Fruit fly (Drosophila melanogaster) whole organism, embryonic: ENCODE measurements around the gene Rbcn-3B.

Experiments used
- Abd-B ChIP-seq: fragments of 200-800 bp; sonication (Bioruptor generic); optimal IDR thresholded peaks from 2 replicates; lab custom pipeline; 2018; ENCODE audit warnings: missing biosample characterization, mild to moderate bottlenecking, missing genetic modification characterization, moderate library complexity
- C15 ChIP-seq: fragments of 200-800 bp; sonication (Bioruptor generic); IDR thresholded peaks from 3 replicates; pipeline ENCODE4 v1.3.6; 2022; ENCODE audit warnings: missing biosample characterization, missing genetic modification characterization
- CG1024 ChIP-seq: fragments of 200-800 bp; sonication (Bioruptor generic); IDR thresholded peaks from 2 replicates; pipeline ENCODE4 v1.3.6; 2022; ENCODE audit warnings: missing biosample characterization, missing genetic modification characterization
- CG10321 ChIP-seq: fragments of 200-800 bp; sonication (Bioruptor generic); IDR thresholded peaks from 2 replicates; pipeline ENCODE4 v1.3.6; 2022; ENCODE audit warnings: missing biosample characterization, missing genetic modification characterization
- CG11504 ChIP-seq: fragments of 200-800 bp; sonication (Bioruptor generic); optimal IDR thresholded peaks from 3 replicates; lab custom pipeline; 2019; ENCODE audit warnings: missing biosample characterization, mild to moderate bottlenecking, missing genetic modification characterization, moderate library complexity
- CG11560 ChIP-seq: fragments of 200-800 bp; sonication (Bioruptor generic); IDR thresholded peaks from 3 replicates; pipeline ENCODE4 v1.3.6; 2022; ENCODE audit warnings: missing biosample characterization, missing genetic modification characterization
- CG12219 ChIP-seq: fragments of 200-800 bp; sonication (Bioruptor generic); optimal IDR thresholded peaks from 3 replicates; lab custom pipeline; 2018; ENCODE audit warnings: missing biosample characterization, mild to moderate bottlenecking, missing genetic modification characterization
- CG12236 ChIP-seq: fragments of 200-800 bp; sonication (Bioruptor generic); optimal IDR thresholded peaks from 2 replicates; lab custom pipeline; 2016; ENCODE audit warnings: missing biosample characterization, missing genetic modification characterization
- CG12299 ChIP-seq: fragments of 200-800 bp; sonication (Bioruptor generic); optimal IDR thresholded peaks from 2 replicates; lab custom pipeline; 2018; ENCODE audit warnings: missing biosample characterization, mild to moderate bottlenecking, missing genetic modification characterization
- CG13123 ChIP-seq: fragments of 200-800 bp; sonication (Bioruptor generic); optimal IDR thresholded peaks from 2 replicates; lab custom pipeline; 2016; ENCODE audit warnings: missing biosample characterization, missing genetic modification characterization
- CG13624 ChIP-seq: fragments of 200-800 bp; sonication (Bioruptor generic); optimal IDR thresholded peaks from 2 replicates; lab custom pipeline; 2016; ENCODE audit warnings: missing biosample characterization, missing genetic modification characterization
- CG15514 ChIP-seq: fragments of 200-800 bp; sonication (Bioruptor generic); optimal IDR thresholded peaks from 3 replicates; lab custom pipeline; 2017; ENCODE audit warnings: missing biosample characterization, missing genetic modification characterization, mild to moderate bottlenecking, moderate library complexity, missing genetic modification reagents
- CG17612 ChIP-seq: fragments of 200-800 bp; sonication (Bioruptor generic); IDR thresholded peaks from 2 replicates; pipeline ENCODE4 v1.3.6; 2022; ENCODE audit warnings: missing biosample characterization, missing genetic modification characterization
- CG18476 ChIP-seq: fragments of 200-800 bp; sonication (Bioruptor generic); optimal IDR thresholded peaks from 2 replicates; lab custom pipeline; 2016; ENCODE audit warnings: missing biosample characterization, mild to moderate bottlenecking, missing genetic modification characterization
- CG18764 ChIP-seq: fragments of 200-800 bp; sonication (Bioruptor generic); optimal IDR thresholded peaks from 3 replicates; lab custom pipeline; 2016; ENCODE audit warnings: missing biosample characterization, missing genetic modification characterization
- CG3407 ChIP-seq: fragments of 200-800 bp; sonication (Bioruptor generic); optimal IDR thresholded peaks from 2 replicates; lab custom pipeline; 2018; ENCODE audit warnings: missing biosample characterization, mild to moderate bottlenecking, missing genetic modification characterization
- CG34224 ChIP-seq: fragments of 200-800 bp; sonication (Bioruptor generic); IDR thresholded peaks from 3 replicates; pipeline ENCODE4 v1.3.6; 2022; ENCODE audit warnings: missing biosample characterization, missing genetic modification characterization; ENCODE audit not compliant: partially characterized antibody
- CG6654 ChIP-seq: fragments of 200-800 bp; sonication (Bioruptor generic); optimal IDR thresholded peaks from 2 replicates; lab custom pipeline; 2017; ENCODE audit warnings: missing biosample characterization, mild to moderate bottlenecking, missing genetic modification characterization
- CG6765 ChIP-seq: fragments of 200-800 bp; sonication (Bioruptor generic); optimal IDR thresholded peaks from 3 replicates; lab custom pipeline; 2017; ENCODE audit warnings: missing biosample characterization, mild to moderate bottlenecking, missing genetic modification characterization
- CG6854 ChIP-seq: fragments of 200-800 bp; sonication (Bioruptor generic); optimal IDR thresholded peaks from 3 replicates; lab custom pipeline; 2017; ENCODE audit warnings: missing biosample characterization, mild to moderate bottlenecking, missing genetic modification characterization
- CG8290 ChIP-seq, 3 experiments: fragments of 200-800 bp; sonication (Bioruptor generic); optimal IDR thresholded peaks; 2 replicates each; lab custom pipeline; 2016 to 2019; ENCODE audit warnings: missing biosample characterization in 3 of 3, missing genetic modification characterization in 3 of 3, mild to moderate bottlenecking in 2 of 3, moderate library complexity in 1 of 3
- CG8924 ChIP-seq: fragments of 200-800 bp; optimal IDR thresholded peaks from 3 replicates; lab custom pipeline; 2019; ENCODE audit warnings: missing biosample characterization, mild to moderate bottlenecking, missing genetic modification characterization, moderate library complexity
- CG9609 ChIP-seq: fragments of 200-800 bp; sonication (Bioruptor generic); optimal IDR thresholded peaks from 3 replicates; lab custom pipeline; 2016; ENCODE audit warnings: missing biosample characterization, missing genetic modification characterization
- CG9817 ChIP-seq: fragments of 200-800 bp; sonication (Bioruptor generic); optimal IDR thresholded peaks from 2 replicates; lab custom pipeline; 2018; ENCODE audit warnings: missing biosample characterization, mild to moderate bottlenecking, missing genetic modification characterization, moderate library complexity
- Dip3 ChIP-seq: fragments of 200-800 bp; sonication (Bioruptor generic); optimal IDR thresholded peaks from 3 replicates; lab custom pipeline; 2016; ENCODE audit warnings: missing biosample characterization, missing genetic modification characterization
- Dll ChIP-seq: fragments of 200-800 bp; sonication (Bioruptor generic); IDR thresholded peaks from 4 replicates; pipeline ENCODE4 v1.3.6; 2022; ENCODE audit warnings: missing biosample characterization, missing genetic modification characterization; ENCODE audit not compliant: partially characterized antibody
- Elba2 ChIP-seq: fragments of 200-800 bp; sonication (Bioruptor generic); optimal IDR thresholded peaks from 3 replicates; lab custom pipeline; 2016; ENCODE audit warnings: missing biosample characterization, missing genetic modification characterization
- HmgD ChIP-seq: fragments of 200-800 bp; sonication (Bioruptor generic); optimal IDR thresholded peaks from 3 replicates; lab custom pipeline; 2016; ENCODE audit warnings: missing biosample characterization, missing genetic modification characterization
- Hmr ChIP-seq: fragments of 200-800 bp; sonication (Bioruptor generic); optimal IDR thresholded peaks from 3 replicates; lab custom pipeline; 2017; ENCODE audit warnings: mild to moderate bottlenecking, missing biosample characterization, missing genetic modification reagents, missing genetic modification characterization
- NK7.1 ChIP-seq: fragments of 200-800 bp; sonication (Bioruptor generic); optimal IDR thresholded peaks from 3 replicates; lab custom pipeline; 2016; ENCODE audit warnings: missing biosample characterization, missing genetic modification characterization
- Neu2 ChIP-seq: fragments of 200-800 bp; sonication (Bioruptor generic); optimal IDR thresholded peaks from 3 replicates; lab custom pipeline; 2016; ENCODE audit warnings: missing biosample characterization, missing genetic modification characterization, borderline replicate concordance
- Nf-YB ChIP-seq: fragments of 200-800 bp; sonication (Bioruptor generic); optimal IDR thresholded peaks from 3 replicates; lab custom pipeline; 2019; ENCODE audit warnings: missing biosample characterization, mild to moderate bottlenecking, missing genetic modification characterization, moderate library complexity
- Opbp ChIP-seq: fragments of 200-800 bp; sonication (Bioruptor generic); IDR thresholded peaks from 3 replicates; pipeline ENCODE4 v1.3.6; 2022; ENCODE audit warnings: missing biosample characterization, missing genetic modification characterization; ENCODE audit not compliant: partially characterized antibody
- Pdp1 ChIP-seq, 2 experiments: fragments of 200-800 bp; sonication (Bioruptor generic); optimal IDR thresholded peaks; 3 replicates each; lab custom pipeline; 2016; ENCODE audit warnings: missing biosample characterization in 2 of 2, missing genetic modification characterization in 2 of 2, mild to moderate bottlenecking in 1 of 2, moderate library complexity in 1 of 2
- Sox102F ChIP-seq: fragments of 200-800 bp; sonication (Bioruptor generic); optimal IDR thresholded peaks from 2 replicates; lab custom pipeline; 2018; ENCODE audit warnings: missing biosample characterization, mild to moderate bottlenecking, missing genetic modification characterization, moderate library complexity
- TFAM ChIP-seq: fragments of 200-800 bp; sonication (Bioruptor generic); optimal IDR thresholded peaks from 2 replicates; lab custom pipeline; 2017; ENCODE audit warnings: missing biosample characterization, missing genetic modification characterization, inconsistent platforms
- cg ChIP-seq: fragments of 200-800 bp; sonication (Bioruptor generic); optimal IDR thresholded peaks from 3 replicates; lab custom pipeline; 2019; ENCODE audit warnings: missing biosample characterization, mild to moderate bottlenecking, missing genetic modification characterization, moderate library complexity
- crol ChIP-seq: fragments of 200-800 bp; sonication (Bioruptor generic); IDR thresholded peaks from 2 replicates; pipeline ENCODE4 v1.3.6; 2022; ENCODE audit warnings: missing biosample characterization, missing genetic modification characterization
- disco-r ChIP-seq: fragments of 200-800 bp; sonication (Bioruptor generic); optimal IDR thresholded peaks from 2 replicates; lab custom pipeline; 2016; ENCODE audit warnings: missing biosample characterization, missing genetic modification characterization
- fru ChIP-seq: fragments of >200 bp; optimal IDR thresholded peaks from 2 replicates; lab custom pipeline; 2017
- h ChIP-seq: fragments of >200 bp; optimal IDR thresholded peaks from 2 replicates; lab custom pipeline; 2017
- hb ChIP-seq: fragments of 200-800 bp; sonication (Bioruptor generic); IDR thresholded peaks from 3 replicates; pipeline ENCODE4 v1.3.6; 2022; ENCODE audit warnings: missing biosample characterization, missing genetic modification characterization; ENCODE audit not compliant: partially characterized antibody
- knrl ChIP-seq: fragments of 200-800 bp; sonication (Bioruptor generic); IDR thresholded peaks from 3 replicates; pipeline ENCODE4 v1.3.6; 2022; ENCODE audit warnings: missing biosample characterization, missing genetic modification characterization; ENCODE audit not compliant: partially characterized antibody
- oc ChIP-seq: fragments of 200-800 bp; sonication (Bioruptor generic); optimal IDR thresholded peaks from 2 replicates; lab custom pipeline; 2018; ENCODE audit warnings: missing biosample characterization, mild to moderate bottlenecking, missing genetic modification characterization, moderate library complexity
- peb ChIP-seq: fragments of 200-800 bp; sonication (Bioruptor generic); IDR thresholded peaks from 2 replicates; pipeline ENCODE4 v1.3.6; 2022; ENCODE audit warnings: missing biosample characterization, missing genetic modification characterization
- pho ChIP-seq: fragments of 200-800 bp; sonication (Bioruptor generic); optimal IDR thresholded peaks from 2 replicates; lab custom pipeline; 2016; ENCODE audit warnings: missing biosample characterization, missing genetic modification characterization
- sc ChIP-seq, 3 experiments: fragments of >200 bp in 2 of 3; fragments of 200-800 bp in 1 of 3; sonication (Bioruptor generic) in 1 of 3; optimal IDR thresholded peaks; 2 replicates in 2 of 3; 3 replicates in 1 of 3; lab custom pipeline; 2017; ENCODE audit warnings: mild to moderate bottlenecking in 1 of 3, missing biosample characterization in 1 of 3, missing genetic modification characterization in 1 of 3, missing genetic modification reagents in 1 of 3
- sens ChIP-seq: fragments of 200-800 bp; sonication (Bioruptor generic); peaks from one replicate; lab custom pipeline; 2016; ENCODE audit warnings: missing biosample characterization, missing genetic modification characterization
- so ChIP-seq: fragments of 200-800 bp; sonication (Bioruptor generic); IDR thresholded peaks from 3 replicates; pipeline ENCODE4 v1.3.6; 2022; ENCODE audit warnings: missing biosample characterization, missing genetic modification characterization

Rbcn-3B gene

DNA sequence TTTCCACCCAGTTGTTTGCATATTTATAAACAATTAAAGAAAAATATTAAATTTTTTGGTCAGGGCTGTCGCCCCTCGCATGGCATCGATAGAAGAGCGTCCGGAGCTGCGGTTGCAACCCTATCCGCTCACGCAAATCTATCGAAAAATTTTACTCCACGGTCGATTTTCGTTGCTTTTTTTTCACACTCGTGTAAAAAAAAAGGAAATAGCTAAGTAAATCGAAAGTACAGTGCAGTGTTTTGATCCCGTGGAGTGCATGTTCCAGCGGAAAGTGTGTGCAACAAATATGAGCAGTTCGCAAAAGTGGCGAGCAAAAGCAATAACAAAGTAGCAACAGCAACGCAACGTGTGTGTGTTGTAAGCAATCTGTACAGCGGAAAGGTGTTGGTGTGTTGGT is at the start of gene Rbcn-3B, which contains the start of gene Edem1 (continued):
- TF ChIP-seq CG8290 (GFP tag; optimal IDR thresholded peaks at IDR 0.05; lab: Kevin White, UChicago) (no peak), CG8290 (tag; optimal IDR thresholded peaks at IDR 0.05; lab: Kevin White, UChicago) (no peak), CG10321 (no peak), CG11560 (tag; lab: Robert Waterston, UW) (no peak), CG9609 (GFP tag; lab: Kevin White, UChicago) (no peak), CG12219 (GFP tag; lab: Kevin White, UChicago) (no peak), CG8924 (tag; lab: Kevin White, UChicago) (peak; percentile 9), Hmr (no peak), knrl (peak; percentile 49; the same call in 2 of the 3 replicates), CG3407 (no peak), cg (GFP tag; lab: Kevin White, UChicago) (peak; percentile 82), Sox102F (no peak), Pdp1 (GFP tag; optimal IDR thresholded peaks at IDR 0.05; lab: Kevin White, UChicago) (peak in 1 of 2 experiments; percentile 33), CG12299 (tag; lab: Kevin White, UChicago) (no peak), fru (no peak), Abd-B (GFP tag; lab: Kevin White, UChicago) (no peak), CG1024 (GFP tag; lab: Robert Waterston, UW) (no peak), Dll (GFP tag; lab: Robert Waterston, UW) (peak; percentile 45; the same call in 2 of the 4 replicates), CG15514 (GFP tag; lab: Kevin White, UChicago) (peak; percentile 45), CG18764 (no peak), h (lab: Kevin White, UChicago) (no peak), CG13624 (GFP tag; lab: Kevin White, UChicago) (no peak), Neu2 (GFP tag; lab: Kevin White, UChicago) (no peak), Nf-YB (GFP tag; lab: Kevin White, UChicago) (no peak), NK7.1 (GFP tag; lab: Kevin White, UChicago) (no peak), crol (peak; percentile 56; the same call in 1 of the 2 replicates), hb (GFP tag; lab: Robert Waterston, UW) (peak; percentile 57; the same call in 1 of the 3 replicates), CG17612 (GFP tag; lab: Robert Waterston, UW) (no peak), Elba2 (GFP tag; lab: Kevin White, UChicago) (no peak), Opbp (GFP tag; lab: Robert Waterston, UW) (peak; percentile 36; the same call in 1 of the 3 replicates), pho (GFP tag; lab: Kevin White, UChicago) (no peak), CG9817 (tag; lab: Kevin White, UChicago) (no peak)

DNA sequence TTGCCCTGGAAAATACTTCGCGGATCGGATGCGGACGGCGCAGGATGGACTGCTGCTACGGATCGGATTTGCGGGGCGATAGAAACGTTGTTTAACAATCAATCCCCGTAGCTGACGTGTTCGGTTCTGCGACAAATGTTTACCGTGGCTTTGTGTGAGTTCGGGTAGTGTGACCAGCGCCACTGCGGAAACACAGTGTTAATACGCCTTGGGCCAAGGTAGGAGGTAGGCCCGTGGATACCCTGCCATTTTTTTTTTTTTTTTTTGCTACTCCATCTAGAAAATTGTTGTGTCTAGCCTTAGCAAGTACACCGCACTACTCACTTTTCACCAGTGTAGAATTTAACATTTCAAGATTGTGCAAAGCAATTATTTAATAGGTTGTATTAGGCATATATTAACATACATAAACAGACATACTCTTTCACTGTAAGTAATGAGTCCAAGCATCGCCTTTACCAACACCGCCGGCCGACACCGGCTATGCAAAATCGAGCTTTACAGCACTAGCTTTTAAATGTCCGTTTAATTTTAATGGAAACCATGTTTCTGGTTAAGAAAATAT is 47.0 kb upstream of the Rbcn-3B start, which contains the start of gene deltaCOP:
Gene deltaCOP, minus strand, starts transcription at position 171 of the 565 bp plus-strand sequence.
- TF ChIP-seq CG6854 (GFP tag; lab: Kevin White, UChicago) (no peak), so (peak; percentile 84; the same call in 2 of the 3 replicates), CG11504 (no peak), peb (GFP tag; lab: Robert Waterston, UW) (peak; percentile 26; the same call in 1 of the 2 replicates), TFAM (GFP tag; lab: Kevin White, UChicago) (no peak), Dip3 (GFP tag; lab: Kevin White, UChicago) (peak; percentile 94), HmgD (GFP tag; lab: Kevin White, UChicago) (peak; percentile 92), disco-r (GFP tag; lab: Kevin White, UChicago) (peak; percentile 81), CG13123 (peak; percentile 80), sens (peak; percentile 98), CG34224 (peak; percentile 23; the same call in 2 of the 3 replicates), CG6765 (GFP tag; lab: Kevin White, UChicago) (peak; percentile 45), CG6654 (GFP tag; lab: Kevin White, UChicago) (peak; percentile 32), CG18476 (GFP tag; lab: Kevin White, UChicago) (peak; percentile 78), C15 (GFP tag; lab: Robert Waterston, UW) (0 out of 3 replicates have a peak, but pooled peaks have one; percentile 50), oc (tag; lab: Kevin White, UChicago) (peak; percentile 36), sc (optimal IDR thresholded peaks at IDR 0.05; lab: Kevin White, UChicago) (no peak), sc (GFP tag; optimal IDR thresholded peaks at IDR 0.05; lab: Kevin White, UChicago) (no peak), CG9609 (GFP tag; lab: Kevin White, UChicago) (peak; percentile 95), CG12236 (GFP tag; lab: Kevin White, UChicago) (peak; percentile 72), CG15514 (GFP tag; lab: Kevin White, UChicago) (peak; percentile 77)
